Fruit fly (Drosophila melanogaster) whole organism, embryonic: Measurements from ENCODE around the gene dia.

Experiments used
- CG1024 ChIP-seq: fragments of 200-800 bp; sonication (Bioruptor generic); IDR thresholded peaks from 2 replicates; pipeline ENCODE4 v1.3.6; 2022; ENCODE audit warnings: missing biosample characterization, missing genetic modification characterization
- CG11398 ChIP-seq: fragments of 200-800 bp; sonication (Bioruptor generic); optimal IDR thresholded peaks from 2 replicates; lab custom pipeline; 2016; ENCODE audit warnings: missing biosample characterization, missing genetic modification characterization
- CG11695 ChIP-seq: fragments of 200-800 bp; sonication (Bioruptor generic); IDR thresholded peaks from 3 replicates; pipeline ENCODE4 v1.3.6; 2022; ENCODE audit warnings: missing biosample characterization, missing genetic modification characterization
- CG12155 ChIP-seq: fragments of 200-800 bp; sonication (Bioruptor generic); optimal IDR thresholded peaks from 3 replicates; lab custom pipeline; 2016; ENCODE audit warnings: missing biosample characterization, missing genetic modification characterization
- CG13894 ChIP-seq: fragments of 200-800 bp; sonication (Bioruptor generic); optimal IDR thresholded peaks from 3 replicates; lab custom pipeline; 2018; ENCODE audit warnings: missing biosample characterization, mild to moderate bottlenecking, missing genetic modification characterization, moderate library complexity
- CG14710 ChIP-seq: fragments of 200-800 bp; sonication (Bioruptor generic); optimal IDR thresholded peaks from 3 replicates; lab custom pipeline; 2019; ENCODE audit warnings: missing biosample characterization, mild to moderate bottlenecking, missing genetic modification characterization, moderate library complexity
- CG15514 ChIP-seq: fragments of 200-800 bp; sonication (Bioruptor generic); optimal IDR thresholded peaks from 3 replicates; lab custom pipeline; 2017; ENCODE audit warnings: missing biosample characterization, missing genetic modification characterization, mild to moderate bottlenecking, moderate library complexity, missing genetic modification reagents
- CG17359 ChIP-seq: fragments of 200-800 bp; sonication (Bioruptor generic); optimal IDR thresholded peaks from 3 replicates; lab custom pipeline; 2018; ENCODE audit warnings: missing biosample characterization, mild to moderate bottlenecking, missing genetic modification characterization, moderate library complexity
- CG17385 ChIP-seq: fragments of 200-800 bp; sonication (Bioruptor generic); optimal IDR thresholded peaks from 3 replicates; lab custom pipeline; 2018; ENCODE audit warnings: missing biosample characterization, mild to moderate bottlenecking, missing genetic modification characterization
- CG1832 ChIP-seq: fragments of 200-800 bp; sonication (Bioruptor generic); optimal IDR thresholded peaks from 2 replicates; lab custom pipeline; 2017; ENCODE audit warnings: missing biosample characterization, mild to moderate bottlenecking, missing genetic modification characterization, inconsistent platforms
- CG18599 ChIP-seq: fragments of 200-800 bp; sonication (Bioruptor generic); optimal IDR thresholded peaks from 3 replicates; lab custom pipeline; 2017; ENCODE audit warnings: missing biosample characterization, missing genetic modification characterization, mild to moderate bottlenecking, moderate library complexity, missing genetic modification reagents
- CG2116 ChIP-seq: fragments of 200-800 bp; sonication (Bioruptor generic); optimal IDR thresholded peaks from 3 replicates; lab custom pipeline; 2018; ENCODE audit warnings: missing biosample characterization, mild to moderate bottlenecking, missing genetic modification characterization
- CG31224 ChIP-seq: fragments of 200-800 bp; sonication (Bioruptor generic); IDR thresholded peaks from 2 replicates; pipeline ENCODE4 v1.3.6; 2022; ENCODE audit warnings: missing biosample characterization, missing genetic modification characterization
- CG34376 ChIP-seq: fragments of 200-800 bp; sonication (Bioruptor generic); optimal IDR thresholded peaks from 2 replicates; lab custom pipeline; 2018; ENCODE audit warnings: missing biosample characterization, mild to moderate bottlenecking, missing genetic modification characterization
- CG3847 ChIP-seq: fragments of 200-800 bp; sonication (Bioruptor generic); IDR thresholded peaks from 2 replicates; pipeline ENCODE4 v1.3.6; 2022; ENCODE audit warnings: missing biosample characterization, missing genetic modification characterization
- CG4820 ChIP-seq: fragments of 200-800 bp; sonication (Bioruptor generic); optimal IDR thresholded peaks from 3 replicates; lab custom pipeline; 2016; ENCODE audit warnings: missing biosample characterization, missing genetic modification characterization
- CG4854 ChIP-seq: fragments of 200-800 bp; sonication (Bioruptor generic); optimal IDR thresholded peaks from 2 replicates; lab custom pipeline; 2016; ENCODE audit warnings: missing biosample characterization, missing genetic modification characterization, inconsistent platforms
- CG6254 ChIP-seq: fragments of 200-800 bp; sonication (Bioruptor generic); optimal IDR thresholded peaks from 3 replicates; lab custom pipeline; 2017; ENCODE audit warnings: mild to moderate bottlenecking, missing biosample characterization, missing genetic modification reagents, missing genetic modification characterization
- CG7357 ChIP-seq: fragments of 200-800 bp; sonication (Bioruptor generic); IDR thresholded peaks from 3 replicates; pipeline ENCODE4 v1.3.6; 2022; ENCODE audit warnings: missing biosample characterization, missing genetic modification characterization
- CG7372 ChIP-seq: fragments of 200-800 bp; sonication (Bioruptor generic); IDR thresholded peaks from 2 replicates; pipeline ENCODE4 v1.3.6; 2022; ENCODE audit warnings: missing biosample characterization, missing genetic modification characterization
- CG7556 ChIP-seq: fragments of 200-800 bp; sonication (Bioruptor generic); optimal IDR thresholded peaks from 2 replicates; lab custom pipeline; 2017; ENCODE audit warnings: missing biosample characterization, mild to moderate bottlenecking, missing genetic modification characterization
- CG8281 ChIP-seq: fragments of 200-800 bp; sonication (Bioruptor generic); optimal IDR thresholded peaks from 2 replicates; lab custom pipeline; 2018; ENCODE audit warnings: missing biosample characterization, mild to moderate bottlenecking, missing genetic modification characterization, moderate library complexity
- Doc2 ChIP-seq: fragments of 200-800 bp; sonication (Bioruptor generic); IDR thresholded peaks from 2 replicates; pipeline ENCODE4 v1.3.6; 2022; ENCODE audit warnings: missing biosample characterization, missing genetic modification characterization
- Dref ChIP-seq: fragments of 200-800 bp; sonication (Bioruptor generic); IDR thresholded peaks from 2 replicates; pipeline ENCODE4 v1.3.6; 2022; ENCODE audit warnings: missing biosample characterization, missing genetic modification characterization
- Elba2 ChIP-seq: fragments of 200-800 bp; sonication (Bioruptor generic); optimal IDR thresholded peaks from 3 replicates; lab custom pipeline; 2016; ENCODE audit warnings: missing biosample characterization, missing genetic modification characterization
- GATAe ChIP-seq: fragments of 200-800 bp; sonication (Bioruptor generic); conservative IDR thresholded peaks from 2 replicates; pipeline ENCODE4 v1.3.6; 2022; ENCODE audit warnings: missing biosample characterization, missing genetic modification characterization
- HHEX ChIP-seq: fragments of 200-800 bp; sonication (Bioruptor generic); optimal IDR thresholded peaks from 3 replicates; lab custom pipeline; 2017; ENCODE audit warnings: missing biosample characterization, mild to moderate bottlenecking, missing genetic modification characterization, missing genetic modification reagents
- Hmx ChIP-seq: fragments of 200-800 bp; sonication (Bioruptor generic); optimal IDR thresholded peaks from 2 replicates; lab custom pipeline; 2016; ENCODE audit warnings: missing biosample characterization, missing genetic modification characterization
- Hr39 ChIP-seq: fragments of >200 bp; optimal IDR thresholded peaks from 2 replicates; lab custom pipeline; 2017
- Lhr ChIP-seq: fragments of 200-800 bp; sonication (Bioruptor generic); optimal IDR thresholded peaks from 3 replicates; lab custom pipeline; 2017; ENCODE audit warnings: mild to moderate bottlenecking, missing biosample characterization, missing genetic modification reagents, missing genetic modification characterization
- MTF-1 ChIP-seq: fragments of 200-800 bp; sonication (Bioruptor generic); optimal IDR thresholded peaks from 2 replicates; lab custom pipeline; 2018; ENCODE audit warnings: missing biosample characterization, mild to moderate bottlenecking, missing genetic modification characterization, borderline replicate concordance
- NK7.1 ChIP-seq: fragments of 200-800 bp; sonication (Bioruptor generic); optimal IDR thresholded peaks from 3 replicates; lab custom pipeline; 2016; ENCODE audit warnings: missing biosample characterization, missing genetic modification characterization
- Sry-β ChIP-seq: fragments of 200-800 bp; sonication (Bioruptor generic); optimal IDR thresholded peaks from 2 replicates; lab custom pipeline; 2018; ENCODE audit warnings: missing biosample characterization, mild to moderate bottlenecking, missing genetic modification characterization, moderate library complexity
- aop ChIP-seq: fragments of 200-800 bp; sonication (Bioruptor generic); IDR thresholded peaks from 2 replicates; pipeline ENCODE4 v1.3.6; 2022; ENCODE audit warnings: missing biosample characterization, missing genetic modification characterization
- ara ChIP-seq: fragments of 200-800 bp; sonication (Bioruptor generic); IDR thresholded peaks from 2 replicates; pipeline ENCODE4 v1.3.6; 2022; ENCODE audit warnings: missing biosample characterization, missing genetic modification characterization
- crol ChIP-seq: fragments of 200-800 bp; sonication (Bioruptor generic); IDR thresholded peaks from 2 replicates; pipeline ENCODE4 v1.3.6; 2022; ENCODE audit warnings: missing biosample characterization, missing genetic modification characterization
- emc ChIP-seq: fragments of 200-800 bp; sonication (Bioruptor generic); optimal IDR thresholded peaks from 2 replicates; lab custom pipeline; 2016; ENCODE audit warnings: missing biosample characterization, missing genetic modification characterization
- esg ChIP-seq: fragments of 200-800 bp; sonication (Bioruptor generic); conservative IDR thresholded peaks from 2 replicates; pipeline ENCODE4 v1.3.6; 2022; ENCODE audit warnings: missing biosample characterization, missing genetic modification characterization
- gce ChIP-seq: fragments of 200-800 bp; sonication (Bioruptor generic); IDR thresholded peaks from 3 replicates; pipeline ENCODE4 v1.3.6; 2022; ENCODE audit warnings: missing biosample characterization, missing genetic modification characterization
- grau ChIP-seq: fragments of 200-800 bp; optimal IDR thresholded peaks from 3 replicates; lab custom pipeline; 2019; ENCODE audit warnings: missing biosample characterization, mild to moderate bottlenecking, missing genetic modification characterization, moderate library complexity
- gsb ChIP-seq: fragments of 200-800 bp; sonication (Bioruptor generic); IDR thresholded peaks from 2 replicates; pipeline ENCODE4 v1.3.6; 2022; ENCODE audit warnings: missing biosample characterization, missing genetic modification characterization
- ind ChIP-seq: fragments of 200-800 bp; sonication (Bioruptor generic); optimal IDR thresholded peaks from 3 replicates; lab custom pipeline; 2016; ENCODE audit warnings: missing biosample characterization, missing genetic modification characterization
- jigr1 ChIP-seq: fragments of 200-800 bp; sonication (Bioruptor generic); IDR thresholded peaks from 3 replicates; pipeline ENCODE4 v1.3.6; 2022; ENCODE audit warnings: missing biosample characterization, missing genetic modification characterization
- kah ChIP-seq: fragments of 200-800 bp; sonication (Bioruptor generic); optimal IDR thresholded peaks from 2 replicates; lab custom pipeline; 2018; ENCODE audit warnings: missing biosample characterization, mild to moderate bottlenecking, missing genetic modification characterization
- klu ChIP-seq: fragments of 200-800 bp; sonication (Bioruptor generic); IDR thresholded peaks from 2 replicates; pipeline ENCODE4 v1.3.6; 2022; ENCODE audit warnings: missing biosample characterization, missing genetic modification characterization
- lbe ChIP-seq: fragments of 200-800 bp; sonication (Bioruptor generic); optimal IDR thresholded peaks from 2 replicates; lab custom pipeline; 2016; ENCODE audit warnings: missing biosample characterization, mild to moderate bottlenecking, missing genetic modification characterization
- maf-S ChIP-seq: fragments of 200-800 bp; sonication (Bioruptor generic); optimal IDR thresholded peaks from 2 replicates; lab custom pipeline; 2016; ENCODE audit warnings: missing biosample characterization, missing genetic modification characterization
- pfk ChIP-seq: fragments of 200-800 bp; sonication (Bioruptor generic); optimal IDR thresholded peaks from 2 replicates; lab custom pipeline; 2018; ENCODE audit warnings: missing biosample characterization, mild to moderate bottlenecking, missing genetic modification characterization, moderate library complexity
- pita ChIP-seq: fragments of 200-800 bp; sonication (Bioruptor generic); optimal IDR thresholded peaks from 2 replicates; lab custom pipeline; 2017; ENCODE audit warnings: missing biosample characterization, mild to moderate bottlenecking, missing genetic modification characterization
- sim ChIP-seq: fragments of 200-800 bp; sonication (Bioruptor generic); IDR thresholded peaks from 2 replicates; pipeline ENCODE4 v1.3.6; 2022; ENCODE audit warnings: missing biosample characterization, missing genetic modification characterization
- sna ChIP-seq: fragments of 200-800 bp; sonication (Bioruptor generic); IDR thresholded peaks from 2 replicates; pipeline ENCODE4 v1.3.6; 2022; ENCODE audit warnings: missing biosample characterization, missing genetic modification characterization; ENCODE audit not compliant: partially characterized antibody
- sr ChIP-seq: fragments of 200-800 bp; sonication (Bioruptor generic); IDR thresholded peaks from 3 replicates; pipeline ENCODE4 v1.3.6; 2022; ENCODE audit warnings: missing biosample characterization, missing genetic modification characterization

dia gene

dm6 chr2L:20780768-20781167, 22.8 kb downstream of the dia start (continued):
- TF ChIP-seq aop (GFP tag; lab: Robert Waterston, UW) (no peak), crol (no peak), sna (GFP tag; lab: Robert Waterston, UW) (no peak), CG7556 (GFP tag; lab: Kevin White, UChicago) (peak; percentile 67), CG11398 (peak; percentile 75), Hmx (GFP tag; lab: Kevin White, UChicago) (no peak), CG18599 (GFP tag; lab: Kevin White, UChicago) (peak; percentile 87), esg (GFP tag; lab: Robert Waterston, UW) (no peak), MTF-1 (GFP tag; lab: Kevin White, UChicago) (peak; percentile 85), grau (tag; lab: Kevin White, UChicago) (peak; percentile 39), CG4820 (GFP tag; lab: Kevin White, UChicago) (no peak), Elba2 (no peak), CG1832 (GFP tag; lab: Kevin White, UChicago) (no peak), klu (no peak), CG11695 (no peak), CG3847 (no peak), CG12155 (GFP tag; lab: Kevin White, UChicago) (no peak), CG17385 (GFP tag; lab: Kevin White, UChicago) (peak; percentile 50), emc (GFP tag; lab: Kevin White, UChicago) (no peak), Dref (no peak), jigr1 (no peak), lbe (GFP tag; lab: Kevin White, UChicago) (peak; percentile 14), CG8281 (tag; lab: Kevin White, UChicago) (peak; percentile 13), maf-S (GFP tag; lab: Kevin White, UChicago) (peak; percentile 50), GATAe (GFP tag; lab: Robert Waterston, UW) (no peak), sr (GFP tag; lab: Robert Waterston, UW) (0 out of 3 replicates have a peak, but pooled peaks have one; percentile 28), ara (GFP tag; lab: Robert Waterston, UW) (peak; percentile 50; the same call in 1 of the 2 replicates), gsb (no peak), pita (GFP tag; lab: Kevin White, UChicago) (no peak), CG4854 (GFP tag; lab: Kevin White, UChicago) (peak; percentile 59), CG7372 (GFP tag; lab: Robert Waterston, UW) (no peak), CG1024 (GFP tag; lab: Robert Waterston, UW) (peak; percentile 52; the same call in 1 of the 2 replicates), pfk (peak; percentile 47), CG31224 (GFP tag; lab: Robert Waterston, UW) (no peak), NK7.1 (GFP tag; lab: Kevin White, UChicago) (peak; percentile 51), CG14710 (peak; percentile 56), CG17359 (tag; lab: Kevin White, UChicago) (peak; percentile 78), CG6254 (peak; percentile 29), CG13894 (tag; lab: Kevin White, UChicago) (peak; percentile 37), kah (GFP tag; lab: Kevin White, UChicago) (no peak), gce (peak; percentile 69; the same call in 1 of the 3 replicates), Hr39 (lab: Kevin White, UChicago) (no peak), Sry-β (GFP tag; lab: Kevin White, UChicago) (peak; percentile 13), CG2116 (GFP tag; lab: Kevin White, UChicago) (peak; percentile 22), ind (GFP tag; lab: Kevin White, UChicago) (peak; percentile 1), CG34376 (GFP tag; lab: Kevin White, UChicago) (no peak), Lhr (GFP tag; lab: Kevin White, UChicago) (peak; percentile 35), HHEX (GFP tag; lab: Kevin White, UChicago) (peak; percentile 71), Doc2 (no peak), sim (GFP tag; lab: Robert Waterston, UW) (peak; percentile 50; the same call in 1 of the 2 replicates), CG7357 (GFP tag; lab: Robert Waterston, UW) (no peak), CG15514 (GFP tag; lab: Kevin White, UChicago) (peak; percentile 71)
